Worm (Caenorhabditis elegans) whole organism, mixed stage, embryonic: ENCODE measurements around the gene kin-30.

Source experiments
- M03D4.4 ChIP-seq: sonication (generic microtip); optimal IDR thresholded peaks from 2 replicates; lab custom pipeline; 2017; ENCODE audit warnings: mild to moderate bottlenecking, missing genetic modification characterization, missing compliant biosample characterization
- bed-3 ChIP-seq: fragments of 200-800 bp; sonication (Bioruptor generic); optimal IDR thresholded peaks from 3 replicates; lab custom pipeline; 2018; ENCODE audit warnings: mild to moderate bottlenecking, missing genetic modification characterization, moderate library complexity, missing compliant biosample characterization
- blmp-1 ChIP-seq: fragments of 150-350 bp; optimal IDR thresholded peaks from 2 replicates; lab custom pipeline; 2014; ENCODE audit warnings: missing biosample characterization, missing genetic modification characterization
- ceh-43 ChIP-seq: fragments of 200-800 bp; sonication (Bioruptor generic); optimal IDR thresholded peaks from 2 replicates; lab custom pipeline; 2018; ENCODE audit warnings: mild to moderate bottlenecking, missing genetic modification characterization, moderate library complexity, missing compliant biosample characterization
- ceh-83 ChIP-seq: fragments of 200-800 bp; sonication (Bioruptor generic); optimal IDR thresholded peaks from 2 replicates; lab custom pipeline; 2018; ENCODE audit warnings: mild to moderate bottlenecking, missing genetic modification characterization, missing compliant biosample characterization
- ces-1 ChIP-seq: fragments of 150-350 bp; optimal IDR thresholded peaks from 2 replicates; lab custom pipeline; 2014; ENCODE audit warnings: missing biosample characterization, missing genetic modification reagents, missing genetic modification characterization
- cnd-1 ChIP-seq: fragments of 200-800 bp; sonication (Bioruptor generic); optimal IDR thresholded peaks from 2 replicates; lab custom pipeline; 2018; ENCODE audit warnings: mild to moderate bottlenecking, missing genetic modification characterization, missing compliant biosample characterization
- drap-1 ChIP-seq: fragments of 200-800 bp; sonication (Bioruptor generic); optimal IDR thresholded peaks from 3 replicates; lab custom pipeline; 2018; ENCODE audit warnings: mild to moderate bottlenecking, missing genetic modification characterization, missing compliant biosample characterization
- elt-1 ChIP-seq: sonication (generic microtip); optimal IDR thresholded peaks from 2 replicates; lab custom pipeline; 2017; ENCODE audit warnings: missing genetic modification characterization, mild to moderate bottlenecking, missing compliant biosample characterization, antibody characterized with exemption, moderate library complexity, borderline replicate concordance; ENCODE audit not compliant: insufficient read depth
- elt-3 ChIP-seq: fragments of 150-350 bp; optimal IDR thresholded peaks from 2 replicates; lab custom pipeline; 2014; ENCODE audit warnings: missing biosample characterization, missing genetic modification characterization
- flh-1 ChIP-seq: fragments of 200-800 bp; sonication (Bioruptor generic); optimal IDR thresholded peaks from 2 replicates; lab custom pipeline; 2018; ENCODE audit warnings: mild to moderate bottlenecking, missing genetic modification characterization, moderate library complexity, missing compliant biosample characterization
- ham-2 ChIP-seq: fragments of 200-800 bp; sonication (Bioruptor generic); optimal IDR thresholded peaks from 2 replicates; lab custom pipeline; 2018; ENCODE audit warnings: mild to moderate bottlenecking, missing genetic modification characterization, missing compliant biosample characterization
- hlh-1 ChIP-seq: fragments of 150-350 bp; optimal IDR thresholded peaks from 2 replicates; lab custom pipeline; 2014; ENCODE audit warnings: missing biosample characterization, missing genetic modification reagents, missing genetic modification characterization
- lin-13 ChIP-seq: fragments of 150-350 bp; optimal IDR thresholded peaks from 2 replicates; lab custom pipeline; 2014; ENCODE audit warnings: missing biosample characterization, missing genetic modification characterization
- lin-32 ChIP-seq: fragments of 200-800 bp; sonication (Bioruptor generic); optimal IDR thresholded peaks from 2 replicates; lab custom pipeline; 2018; ENCODE audit warnings: mild to moderate bottlenecking, missing genetic modification characterization, missing compliant biosample characterization
- lsy-2 ChIP-seq: fragments of 150-350 bp; optimal IDR thresholded peaks from 2 replicates; lab custom pipeline; 2014; ENCODE audit warnings: missing biosample characterization, missing genetic modification characterization
- mab-5 ChIP-seq: fragments of 150-350 bp; optimal IDR thresholded peaks from 2 replicates; lab custom pipeline; 2014; ENCODE audit warnings: missing biosample characterization, missing genetic modification characterization
- mep-1 ChIP-seq: fragments of 150-350 bp; optimal IDR thresholded peaks from 2 replicates; lab custom pipeline; 2017; ENCODE audit warnings: missing biosample characterization, missing genetic modification reagents, missing genetic modification characterization, inconsistent platforms
- mls-2 ChIP-seq: sonication (generic microtip); optimal IDR thresholded peaks from 2 replicates; lab custom pipeline; 2016; ENCODE audit warnings: mild to moderate bottlenecking, missing genetic modification characterization, moderate library complexity, missing compliant biosample characterization
- nhr-12 ChIP-seq: fragments of 150-350 bp; optimal IDR thresholded peaks from 2 replicates; lab custom pipeline; 2014; ENCODE audit warnings: missing biosample characterization, missing genetic modification characterization
- nhr-2 ChIP-seq: fragments of 150-350 bp; optimal IDR thresholded peaks from 2 replicates; lab custom pipeline; 2014; ENCODE audit warnings: missing biosample characterization, missing genetic modification characterization
- nhr-237 ChIP-seq: fragments of 150-350 bp; optimal IDR thresholded peaks from 2 replicates; lab custom pipeline; 2014; ENCODE audit warnings: missing biosample characterization, missing genetic modification characterization
- nhr-28 ChIP-seq: fragments of 150-350 bp; optimal IDR thresholded peaks from 2 replicates; lab custom pipeline; 2014; ENCODE audit warnings: missing biosample characterization, missing genetic modification characterization
- pha-4 ChIP-seq: fragments of 150-350 bp; optimal IDR thresholded peaks from 2 replicates; lab custom pipeline; 2018; ENCODE audit warnings: missing biosample characterization, missing genetic modification reagents, missing genetic modification characterization
- sem-2 ChIP-seq: fragments of 200-800 bp; sonication (Bioruptor generic); optimal IDR thresholded peaks from 2 replicates; lab custom pipeline; 2018; ENCODE audit warnings: mild to moderate bottlenecking, missing genetic modification characterization, missing compliant biosample characterization
- snpc-4 ChIP-seq: fragments of 150-350 bp; optimal IDR thresholded peaks from 2 replicates; lab custom pipeline; 2014; ENCODE audit warnings: missing biosample characterization, missing genetic modification characterization
- sptf-1 ChIP-seq: sonication (generic microtip); optimal IDR thresholded peaks from 2 replicates; lab custom pipeline; 2017; ENCODE audit warnings: mild to moderate bottlenecking, missing genetic modification characterization, moderate library complexity, missing compliant biosample characterization
- tbx-8 ChIP-seq: fragments of 200-800 bp; sonication (Bioruptor generic); optimal IDR thresholded peaks from 2 replicates; lab custom pipeline; 2018; ENCODE audit warnings: mild to moderate bottlenecking, missing genetic modification characterization, moderate library complexity, missing compliant biosample characterization
- unc-120 ChIP-seq: sonication (generic microtip); optimal IDR thresholded peaks from 2 replicates; lab custom pipeline; 2017; ENCODE audit warnings: missing genetic modification characterization, missing compliant biosample characterization; ENCODE audit not compliant: poor library complexity, severe bottlenecking
- unc-39 ChIP-seq: fragments of 150-350 bp; optimal IDR thresholded peaks from 2 replicates; lab custom pipeline; 2014; ENCODE audit warnings: missing biosample characterization, missing genetic modification characterization
- unc-62 ChIP-seq: fragments of 150-350 bp; optimal IDR thresholded peaks from 2 replicates; lab custom pipeline; 2014; ENCODE audit warnings: missing biosample characterization, missing genetic modification reagents, missing genetic modification characterization

kin-30 gene

DNA sequence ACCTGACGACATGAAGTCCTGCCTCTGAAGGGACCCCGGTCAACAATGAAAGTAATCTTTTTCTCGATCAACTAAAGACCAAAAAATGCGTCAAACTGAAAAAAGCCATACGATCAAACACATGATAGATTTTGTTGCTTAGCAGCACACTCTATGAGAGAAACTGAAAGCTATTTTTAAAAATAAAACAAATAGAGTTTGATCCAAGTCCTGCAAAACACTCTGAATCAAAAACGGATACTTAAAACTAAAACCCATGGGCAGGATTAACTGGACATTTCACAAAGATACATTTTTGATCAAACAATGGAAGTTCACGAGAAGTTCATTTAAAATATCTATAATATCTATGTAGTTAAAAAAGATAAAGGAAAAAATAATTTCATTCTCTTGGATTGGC lies 22.8 kb downstream of the kin-30 start, which contains the start of gene T10H4.13:
TSS of gene T10H4.13 (minus strand) at position 101 of the 400 bp plus-strand sequence.
- TF ChIP-seq drap-1 (GFP tag; lab: Kevin White, UChicago), result no peak

DNA sequence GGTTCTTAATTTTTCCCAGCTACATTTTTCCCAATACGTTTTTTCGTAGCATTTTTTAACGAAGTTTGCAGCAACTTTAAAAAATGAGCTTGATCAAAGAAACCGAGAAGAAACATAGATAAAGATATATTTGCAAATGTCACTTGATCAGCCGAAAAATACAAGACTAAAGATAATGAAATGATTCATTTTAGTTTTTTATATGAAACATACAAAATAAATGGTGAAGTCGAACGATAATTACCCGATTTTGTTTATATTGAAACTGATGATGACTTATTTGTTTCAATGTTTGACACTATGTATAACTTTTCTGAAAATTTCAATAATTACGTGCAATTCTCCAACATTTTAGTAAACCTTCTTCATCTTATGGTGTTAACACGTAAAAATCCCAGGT lies 23.7 kb downstream of the kin-30 start, which contains the start of gene srw-22:
TSS of gene srw-22 (plus strand) at position 301 of the 400 bp plus-strand sequence.
- TF ChIP-seq ceh-83 (GFP tag; lab: Kevin White, UChicago) (no peak), elt-1 (no peak), lin-32 (GFP tag; lab: Kevin White, UChicago) (no peak), mep-1 (tag; lab: Kevin White, UChicago) (no peak), flh-1 (GFP tag; lab: Kevin White, UChicago) (no peak), nhr-2 (no peak), tbx-8 (GFP tag; lab: Kevin White, UChicago) (no peak), M03D4.4 (tag; lab: Kevin White, UChicago) (no peak), mab-5 (tag; lab: Kevin White, UChicago) (no peak), ces-1 (no peak), bed-3 (GFP tag; lab: Kevin White, UChicago) (no peak), nhr-28 (tag; lab: Kevin White, UChicago) (no peak), pha-4 (no peak), unc-39 (tag; lab: Kevin White, UChicago) (no peak), nhr-12 (no peak), nhr-237 (no peak), unc-62 (GFP tag; lab: Kevin White, UChicago) (no peak)
- TF ChIP-seq, all 35 proteins: peak for 0

DNA sequence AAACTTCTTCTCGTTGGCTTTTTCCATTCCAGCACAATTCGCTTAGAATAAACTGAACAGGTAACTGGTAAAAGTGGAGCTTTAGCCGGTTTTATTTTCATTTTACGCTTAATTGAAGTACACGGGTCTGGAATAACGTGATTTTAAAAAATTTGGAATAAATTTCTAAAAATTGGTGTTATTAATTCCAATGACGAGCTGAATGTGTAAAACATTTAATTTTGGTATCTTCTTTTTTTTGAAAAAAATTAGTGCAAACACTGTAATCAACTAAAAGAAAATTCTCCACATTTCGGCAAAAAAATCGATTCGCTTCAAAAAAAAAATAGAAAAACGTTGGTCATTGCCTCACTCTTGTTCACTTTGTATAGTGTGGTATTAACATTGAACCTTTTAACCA lies 27.7 kb downstream of the kin-30 start, which contains the start of gene T10H4.4:
TSS of gene T10H4.4 (minus strand) at position 101 of the 400 bp plus-strand sequence.
- TF ChIP-seq nhr-12 (no peak), snpc-4 (no peak), unc-62 (GFP tag; lab: Kevin White, UChicago) (no peak), unc-39 (tag; lab: Kevin White, UChicago) (no peak), ceh-43 (GFP tag; lab: Kevin White, UChicago) (no peak), unc-120 (tag; lab: Kevin White, UChicago) (no peak), cnd-1 (tag; lab: Kevin White, UChicago) (no peak), nhr-28 (tag; lab: Kevin White, UChicago) (no peak), hlh-1 (tag; lab: Kevin White, UChicago) (no peak), drap-1 (GFP tag; lab: Kevin White, UChicago) (no peak), nhr-237 (no peak), lin-13 (tag; lab: Kevin White, UChicago) (no peak), ham-2 (GFP tag; lab: Kevin White, UChicago) (no peak), ceh-83 (GFP tag; lab: Kevin White, UChicago) (no peak), lsy-2 (tag; lab: Kevin White, UChicago) (no peak), nhr-2 (no peak), lin-32 (GFP tag; lab: Kevin White, UChicago) (no peak), flh-1 (GFP tag; lab: Kevin White, UChicago) (no peak), mab-5 (tag; lab: Kevin White, UChicago) (no peak)

DNA sequence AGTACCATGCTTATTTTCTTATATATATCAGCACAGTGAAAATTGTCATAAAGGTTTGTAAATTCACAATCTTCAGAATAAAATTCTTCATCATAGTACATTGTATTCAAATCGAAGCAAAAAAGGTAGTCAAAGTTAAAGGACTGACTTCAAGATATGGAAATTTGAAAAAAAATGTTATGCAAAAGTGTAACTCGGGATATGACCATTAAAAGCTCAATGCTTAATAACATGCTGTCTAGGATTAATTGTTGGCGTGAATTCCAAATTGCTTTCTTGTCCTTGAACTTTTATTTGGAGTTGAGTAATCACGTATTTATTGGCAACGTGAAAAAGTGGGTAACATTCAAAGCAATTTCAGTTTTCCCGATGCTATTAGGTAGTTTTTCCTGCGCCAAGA lies 30.2 kb downstream of the kin-30 start, which contains the start of gene srw-16:
TSS of gene srw-16 (minus strand) at position 101 of the 400 bp plus-strand sequence.
- TF ChIP-seq elt-3 (tag; lab: Kevin White, UChicago) (no peak), ceh-43 (GFP tag; lab: Kevin White, UChicago) (no peak), ham-2 (GFP tag; lab: Kevin White, UChicago) (no peak), lin-32 (GFP tag; lab: Kevin White, UChicago) (no peak), sem-2 (no peak), drap-1 (GFP tag; lab: Kevin White, UChicago) (no peak), unc-39 (tag; lab: Kevin White, UChicago) (no peak), elt-1 (no peak), tbx-8 (GFP tag; lab: Kevin White, UChicago) (no peak), ceh-83 (GFP tag; lab: Kevin White, UChicago) (no peak)

DNA sequence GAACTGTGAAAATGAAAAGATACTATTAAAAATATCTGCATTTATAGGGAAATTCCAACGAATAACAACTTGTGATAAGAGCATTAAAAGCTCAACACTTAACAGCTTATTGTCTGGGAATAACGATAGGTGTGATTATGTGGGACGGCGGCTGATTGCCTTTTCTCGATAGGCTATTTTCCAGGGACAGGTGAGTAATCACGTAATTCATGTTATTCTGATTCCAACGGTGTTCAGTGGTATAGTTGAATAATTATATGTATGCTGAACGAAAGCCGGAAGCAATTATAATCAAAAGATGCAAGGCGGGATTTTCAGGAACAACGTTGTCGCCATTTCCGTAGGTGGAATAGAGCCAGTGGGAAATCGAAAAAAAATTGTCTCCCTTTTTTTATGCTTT lies 32.4 kb downstream of the kin-30 start, which contains the start of gene srw-17:
TSS of gene srw-17 (minus strand) at position 101 of the 400 bp plus-strand sequence.
- no peak for TF ChIP-seq lsy-2 (tag; lab: Kevin White, UChicago)
- no peak for TF ChIP-seq ceh-83 (GFP tag; lab: Kevin White, UChicago)
- TF ChIP-seq lin-32 (GFP tag; lab: Kevin White, UChicago), result no peak
- TF ChIP-seq blmp-1, result no peak
- TF ChIP-seq elt-3 (tag; lab: Kevin White, UChicago), result no peak
- TF ChIP-seq nhr-237, result no peak
- TF ChIP-seq sptf-1 (tag; lab: Kevin White, UChicago), result no peak
- no peak for TF ChIP-seq mls-2 (tag; lab: Kevin White, UChicago)
- TF ChIP-seq pha-4, result no peak
- TF ChIP-seq ham-2 (GFP tag; lab: Kevin White, UChicago), result no peak
- TF ChIP-seq elt-1, result no peak
- no peak for TF ChIP-seq nhr-2
- TF ChIP-seq hlh-1 (tag; lab: Kevin White, UChicago), result no peak
- TF ChIP-seq flh-1 (GFP tag; lab: Kevin White, UChicago), result no peak
- TF ChIP-seq sem-2, result no peak
